Worm (Caenorhabditis elegans): ENCODE data around the gene sars-2.
A peak's percentile ranks its signal among the peaks of the same experiment; 100 is the strongest.

Gene sars-2

DNA sequence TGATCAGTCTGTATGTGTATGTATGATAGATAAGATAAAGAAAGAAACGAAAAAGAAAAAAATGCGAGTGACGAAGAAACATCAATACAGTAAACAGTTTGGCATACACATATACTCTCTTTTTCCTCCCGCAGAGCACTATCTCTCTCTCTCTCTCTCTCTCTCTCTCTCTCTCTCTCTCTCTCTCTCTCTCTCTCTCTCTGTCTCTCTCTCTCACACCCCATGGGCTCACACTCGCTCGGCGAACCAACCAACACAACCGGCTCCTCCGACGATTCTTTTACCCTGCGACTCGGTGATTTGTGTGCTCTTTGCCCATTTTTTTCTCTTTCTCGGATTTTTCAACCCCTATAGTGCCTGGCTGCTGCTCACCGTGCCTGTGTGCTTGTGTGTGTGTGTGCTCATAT lies 49.6 kb downstream of the sars-2 start (continued):
- TF ChIP-seq syd-9 (tag; optimal IDR thresholded peaks at IDR 0.05) (no peak), che-1 (tag; optimal IDR thresholded peaks at IDR 0.05) (no peak), ref-2 (tag; optimal IDR thresholded peaks at IDR 0.05) (peak; percentile 22), pax-1 (tag; optimal IDR thresholded peaks at IDR 0.05) (no peak), rnt-1 (tag; optimal IDR thresholded peaks at IDR 0.05) (no peak), sox-4 (tag; optimal IDR thresholded peaks at IDR 0.05) (no peak), ceh-18 (tag; optimal IDR thresholded peaks at IDR 0.05) (peak; percentile 65), lim-6 (tag; optimal IDR thresholded peaks at IDR 0.05) (no peak), gmeb-2 (tag; optimal IDR thresholded peaks at IDR 0.05) (no peak), ceh-9 (tag; optimal IDR thresholded peaks at IDR 0.05) (no peak), zip-5 (tag; optimal IDR thresholded peaks at IDR 0.05) (no peak), dve-1 (tag; optimal IDR thresholded peaks at IDR 0.05) (peak; percentile 7), pha-2 (tag; optimal IDR thresholded peaks at IDR 0.05) (no peak), ceh-22 (tag; optimal IDR thresholded peaks at IDR 0.05) (no peak), pag-3 (tag; optimal IDR thresholded peaks at IDR 0.05; ENCODE audit: borderline replicate concordance) (no peak), nfya-1 (tag; optimal IDR thresholded peaks at IDR 0.05) (peak; percentile 65), unc-42 (tag; optimal IDR thresholded peaks at IDR 0.05) (no peak), K02D7.2 (tag; optimal IDR thresholded peaks at IDR 0.05) (no peak), mec-3 (tag; optimal IDR thresholded peaks at IDR 0.05; ENCODE audit: borderline replicate concordance) (no peak), lin-11 (tag; optimal IDR thresholded peaks at IDR 0.05) (no peak), elt-2 (tag; optimal IDR thresholded peaks at IDR 0.05) (peak; percentile 32), tbx-7 (tag; optimal IDR thresholded peaks at IDR 0.05) (no peak), eyg-1 (tag; optimal IDR thresholded peaks at IDR 0.05) (no peak), unc-3 (GFP tag; conservative IDR thresholded peaks at IDR 0.05) (no peak), unc-3 (tag; optimal IDR thresholded peaks at IDR 0.05) (no peak), pha-4 (tag; optimal IDR thresholded peaks at IDR 0.05) (no peak), npax-4 (tag; optimal IDR thresholded peaks at IDR 0.05) (no peak), nhr-232 (tag; optimal IDR thresholded peaks at IDR 0.05) (no peak), ceh-31 (tag; optimal IDR thresholded peaks at IDR 0.05) (no peak), hlh-15 (tag; optimal IDR thresholded peaks at IDR 0.05) (no peak), hlh-8 (tag; optimal IDR thresholded peaks at IDR 0.05) (no peak), unc-86 (tag; optimal IDR thresholded peaks at IDR 0.05) (no peak), ceh-2 (tag; optimal IDR thresholded peaks at IDR 0.05) (no peak), hlh-30 (tag; optimal IDR thresholded peaks at IDR 0.05; ENCODE audit: insufficient read depth) (no peak), C38D4.7 (GFP tag; optimal IDR thresholded peaks at IDR 0.05) (peak; percentile 5), Y22D7AL.16 (tag; optimal IDR thresholded peaks at IDR 0.05) (no peak), tbx-2 (tag; optimal IDR thresholded peaks at IDR 0.05) (no peak), ztf-16 (tag; optimal IDR thresholded peaks at IDR 0.05) (no peak), odd-2 (tag; optimal IDR thresholded peaks at IDR 0.05) (no peak)

DNA sequence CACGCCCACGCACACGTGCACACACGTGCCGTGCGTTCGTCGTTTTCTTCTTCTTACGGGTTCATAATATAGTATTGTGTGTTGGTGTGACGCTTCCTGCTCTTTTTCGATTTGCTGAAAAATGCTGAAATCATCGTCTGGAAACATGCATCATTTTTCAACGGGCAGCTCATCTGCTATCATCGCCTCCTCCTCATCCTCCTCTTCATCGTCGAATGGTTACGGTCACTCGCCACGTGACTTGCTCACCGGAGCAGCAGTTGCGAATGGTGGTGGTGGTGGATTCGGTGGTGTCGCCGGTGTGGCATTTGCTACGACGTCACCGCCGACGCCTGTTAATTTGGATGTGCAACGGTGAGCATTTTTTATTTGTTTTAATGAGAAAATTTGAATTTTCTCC lies 51.3 kb downstream of the sars-2 start:
- TF ChIP-seq ceh-30 (tag; optimal IDR thresholded peaks at IDR 0.05) (no peak), pat-9 (tag; optimal IDR thresholded peaks at IDR 0.05) (no peak), hlh-30 (tag; optimal IDR thresholded peaks at IDR 0.05; ENCODE audit: insufficient read depth) (peak; percentile 45), ceh-9 (tag; optimal IDR thresholded peaks at IDR 0.05) (no peak), pag-3 (tag; optimal IDR thresholded peaks at IDR 0.05; ENCODE audit: borderline replicate concordance) (no peak)
